Worm (Caenorhabditis elegans) whole organism, dauer: ENCODE measurements around the gene F10E9.2.

Experiments
- unc-62 ChIP-seq: sonication (generic microtip); optimal IDR thresholded peaks from 2 replicates; lab custom pipeline; 2017; ENCODE audit warnings: missing biosample characterization, missing genetic modification reagents, missing genetic modification characterization

Gene F10E9.2

DNA sequence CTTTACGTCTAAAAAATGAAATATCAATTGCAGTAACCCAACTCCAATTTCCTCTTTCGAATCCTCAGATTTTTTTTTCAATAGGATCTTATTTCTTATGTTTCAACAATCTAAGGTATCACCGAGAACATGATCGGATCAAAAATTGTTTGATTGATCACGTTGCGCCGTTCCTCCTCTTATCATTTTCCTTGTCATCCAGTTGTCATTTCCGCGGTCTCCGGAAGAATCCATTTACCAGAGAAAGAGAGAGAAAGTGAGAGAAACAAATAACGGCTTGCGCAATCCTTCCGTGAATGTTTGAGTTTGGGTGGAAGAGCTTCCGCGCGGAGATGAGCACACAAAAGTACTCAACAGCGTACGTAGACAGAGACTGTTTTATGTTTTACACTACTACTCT lies 19.2 kb upstream of the F10E9.2 start:
- no peak for TF ChIP-seq unc-62

DNA sequence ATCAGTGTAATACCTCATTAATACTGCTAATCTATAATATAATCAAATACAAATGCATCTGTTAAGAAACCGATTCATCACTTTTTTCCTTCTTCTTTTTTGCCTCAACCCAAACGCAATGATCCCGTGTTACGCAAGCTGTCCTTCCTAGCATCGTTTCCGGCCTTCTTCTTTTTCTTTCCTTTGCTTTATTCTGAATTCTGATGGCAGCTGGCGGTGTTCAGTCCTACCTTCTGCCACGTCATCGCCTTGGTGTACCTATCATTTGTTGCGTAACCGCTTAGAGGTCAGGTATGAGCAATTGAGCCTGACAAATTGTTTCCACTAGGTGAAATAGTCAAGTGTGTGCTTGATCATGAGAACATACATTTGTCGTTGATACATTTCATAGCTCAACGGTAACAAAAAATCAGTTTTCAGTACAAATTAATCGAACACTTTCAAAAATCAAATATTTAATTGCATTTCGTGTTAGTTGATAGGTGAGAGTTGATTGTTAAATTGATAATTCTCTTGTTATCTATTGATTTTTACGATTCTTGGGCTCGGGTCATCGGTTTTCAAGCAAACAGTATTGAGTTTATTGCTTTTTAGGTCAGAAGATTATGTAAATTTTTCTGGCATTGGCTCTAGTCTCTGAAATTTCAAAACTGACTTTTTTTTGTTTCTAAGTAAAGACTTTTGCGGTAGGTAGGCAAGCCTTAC lies 14.1 kb upstream of the F10E9.2 start:
- no peak for TF ChIP-seq unc-62

DNA sequence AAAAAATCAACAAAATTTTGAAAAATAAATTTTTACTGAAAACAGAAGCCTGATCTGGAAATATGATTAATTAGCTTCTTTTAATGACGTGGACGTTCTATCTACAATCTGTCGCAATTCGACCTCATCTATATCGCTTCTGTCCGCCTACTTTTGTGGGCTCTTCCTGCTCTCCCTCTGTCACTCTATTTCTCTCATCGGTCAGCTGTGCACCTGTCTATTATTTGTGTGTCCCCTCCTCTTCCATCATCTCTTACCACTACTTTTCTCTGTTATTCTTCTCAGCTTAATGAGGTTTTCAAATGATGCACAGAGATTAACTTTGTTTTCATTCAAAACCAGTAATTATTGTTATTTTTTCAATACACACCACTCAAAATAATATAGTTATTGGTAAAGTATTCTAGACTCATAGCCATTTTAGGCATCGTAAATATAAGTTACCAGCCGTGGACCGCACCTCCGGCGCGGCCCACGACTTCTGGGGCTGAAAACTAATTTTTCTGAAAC lies 13.4 kb upstream of the F10E9.2 start:
- TF ChIP-seq unc-62, result no peak

DNA sequence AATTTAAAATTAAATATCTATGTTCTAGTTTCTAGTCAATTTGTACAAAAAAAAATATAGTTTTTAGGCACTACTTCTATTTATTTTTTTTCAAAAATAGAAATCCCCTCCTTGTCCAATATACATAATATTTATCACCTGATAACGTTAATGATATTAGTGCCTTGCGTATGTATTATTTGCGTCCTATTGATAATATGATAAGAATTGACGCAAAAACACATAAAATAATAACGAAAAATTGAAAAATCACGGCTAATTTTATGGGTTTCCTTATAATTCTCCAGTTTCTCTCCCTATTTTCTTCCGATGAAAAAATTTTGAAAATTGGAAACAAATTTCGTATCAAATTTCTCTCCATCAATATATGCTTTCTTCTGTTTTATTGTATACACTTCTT lies 12.8 kb upstream of the F10E9.2 start:
- no peak for TF ChIP-seq unc-62

DNA sequence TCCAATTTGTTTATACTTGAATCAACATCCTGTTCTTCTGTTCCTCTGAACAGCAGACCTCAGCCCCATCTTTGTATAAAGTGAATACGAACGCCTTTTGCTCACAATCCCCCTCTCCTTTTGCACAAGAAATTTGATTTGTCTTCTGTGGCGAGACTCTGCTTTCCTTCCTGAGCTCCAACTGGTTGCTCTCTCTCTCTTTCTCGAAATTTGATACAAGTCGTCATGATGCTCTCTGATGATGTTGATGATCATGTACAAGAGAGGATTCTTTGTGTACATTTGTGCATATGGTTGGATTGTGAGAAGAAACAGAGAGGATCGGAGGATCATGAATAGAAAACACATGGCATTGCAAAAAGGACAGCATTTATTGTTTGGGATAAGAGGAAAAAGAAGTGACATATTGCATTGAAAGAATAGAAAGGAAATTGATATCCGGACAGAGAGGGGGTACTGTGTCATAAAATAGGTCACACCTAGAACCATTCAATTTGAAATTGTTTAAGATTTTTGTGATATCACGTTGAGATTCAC lies 11.6 kb upstream of the F10E9.2 start:
- TF ChIP-seq unc-62, result no peak

DNA sequence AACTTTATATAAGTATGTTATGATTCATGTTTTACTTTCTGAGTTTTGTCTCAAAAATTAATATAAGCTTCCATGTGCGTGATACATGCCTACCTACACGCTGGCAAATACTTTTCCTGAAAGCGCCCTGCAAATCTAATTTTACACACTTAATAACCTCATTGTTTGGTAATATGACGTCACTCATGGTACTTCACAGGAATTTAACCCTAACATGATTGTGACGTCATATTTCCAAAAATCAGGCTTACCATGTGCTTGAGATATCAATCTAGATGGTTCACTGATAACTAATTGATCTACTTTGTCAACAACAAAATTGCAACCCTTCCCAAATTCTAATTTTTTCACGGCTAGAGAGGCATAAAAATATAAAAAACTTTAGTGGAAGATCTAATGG lies 9.1 kb upstream of the F10E9.2 start:
- TF ChIP-seq unc-62, result no peak

DNA sequence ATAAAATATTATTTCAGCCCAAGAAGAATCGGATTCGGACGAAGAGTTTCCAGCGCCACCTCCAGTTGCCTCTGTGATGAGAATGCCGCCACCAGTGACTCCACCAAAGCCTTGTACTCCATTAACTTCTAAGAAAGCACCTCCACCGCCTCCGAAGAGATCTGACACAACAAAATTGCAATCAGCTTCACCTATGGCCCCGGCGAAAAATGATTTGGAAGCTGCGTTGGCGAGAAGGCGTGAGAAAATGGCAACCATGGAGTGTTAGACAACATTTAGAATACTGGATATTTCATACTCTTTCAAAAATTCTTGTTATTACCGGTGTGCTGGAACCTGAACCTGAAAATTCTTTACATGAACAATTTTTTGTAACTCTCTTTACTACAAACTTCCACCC lies 7.2 kb upstream of the F10E9.2 start:
- no peak for TF ChIP-seq unc-62

DNA sequence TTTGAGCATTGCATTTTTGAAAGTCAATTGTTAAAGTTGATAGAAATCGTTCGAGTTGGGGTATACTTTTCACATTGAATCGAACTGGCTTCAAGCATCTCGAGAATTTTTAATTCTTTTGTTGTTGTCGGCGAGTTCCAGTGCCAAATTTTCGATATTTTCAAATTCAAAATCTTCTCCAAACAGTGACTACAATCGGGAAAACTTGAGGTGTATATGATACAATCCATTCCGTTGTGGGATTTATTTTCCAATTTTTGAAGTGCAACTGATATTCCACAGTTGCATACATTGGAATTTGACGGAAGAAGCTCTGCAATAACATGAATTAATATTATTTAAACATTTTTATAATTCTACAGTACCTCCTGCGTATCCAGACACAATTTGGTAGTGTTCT lies 6.7 kb upstream of the F10E9.2 start:
- no peak for TF ChIP-seq unc-62

DNA sequence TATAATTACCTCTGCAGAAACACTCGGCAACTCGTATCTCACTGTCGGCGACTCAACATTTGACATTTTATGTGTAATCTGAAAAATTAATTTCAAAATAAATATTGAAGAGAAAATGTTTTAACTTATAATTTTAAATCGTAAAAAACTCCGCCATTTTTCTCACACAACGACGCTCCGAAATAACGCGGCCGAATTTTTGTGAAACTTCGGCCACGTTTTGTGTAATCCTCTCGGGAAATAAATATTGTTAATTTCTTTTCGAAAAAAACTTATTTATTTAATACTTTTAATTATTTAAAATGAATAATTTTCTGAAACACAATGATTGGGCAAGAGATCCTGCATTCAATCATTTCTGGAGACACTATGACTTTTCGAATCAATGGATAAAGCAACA lies 5.1 kb upstream of the F10E9.2 start, which contains the start of the genes F10E9.7 and F10E9.5:
Gene F10E9.7 (minus strand): TSS at position 86 of the 400 bp plus-strand sequence.
Gene F10E9.5 (plus strand): TSS at position 237 of the 400 bp plus-strand sequence.
- no peak for TF ChIP-seq unc-62

DNA sequence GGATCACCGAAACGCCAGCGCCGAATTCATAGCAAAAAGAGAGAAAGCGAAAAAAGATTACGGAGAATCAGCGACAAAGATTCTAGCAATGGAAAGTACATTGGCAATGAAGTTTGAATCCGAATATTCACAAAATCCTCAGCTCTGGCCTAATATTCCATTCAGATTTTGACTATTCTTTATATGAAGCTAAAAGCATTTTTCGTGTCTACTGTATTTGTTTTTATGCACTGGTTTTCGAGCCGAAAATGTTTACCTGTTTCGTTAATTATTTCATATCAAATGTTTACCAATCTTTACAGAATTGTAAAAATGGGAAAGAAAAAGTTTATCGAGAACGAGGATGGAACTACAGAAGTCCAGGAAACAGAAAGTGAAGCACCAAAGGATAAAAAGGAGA lies 4.3 kb upstream of the F10E9.2 start, which contains the start of gene F10E9.4:
Gene F10E9.4 (plus strand): TSS at position 301 of the 400 bp plus-strand sequence.
- TF ChIP-seq unc-62, result no peak

DNA sequence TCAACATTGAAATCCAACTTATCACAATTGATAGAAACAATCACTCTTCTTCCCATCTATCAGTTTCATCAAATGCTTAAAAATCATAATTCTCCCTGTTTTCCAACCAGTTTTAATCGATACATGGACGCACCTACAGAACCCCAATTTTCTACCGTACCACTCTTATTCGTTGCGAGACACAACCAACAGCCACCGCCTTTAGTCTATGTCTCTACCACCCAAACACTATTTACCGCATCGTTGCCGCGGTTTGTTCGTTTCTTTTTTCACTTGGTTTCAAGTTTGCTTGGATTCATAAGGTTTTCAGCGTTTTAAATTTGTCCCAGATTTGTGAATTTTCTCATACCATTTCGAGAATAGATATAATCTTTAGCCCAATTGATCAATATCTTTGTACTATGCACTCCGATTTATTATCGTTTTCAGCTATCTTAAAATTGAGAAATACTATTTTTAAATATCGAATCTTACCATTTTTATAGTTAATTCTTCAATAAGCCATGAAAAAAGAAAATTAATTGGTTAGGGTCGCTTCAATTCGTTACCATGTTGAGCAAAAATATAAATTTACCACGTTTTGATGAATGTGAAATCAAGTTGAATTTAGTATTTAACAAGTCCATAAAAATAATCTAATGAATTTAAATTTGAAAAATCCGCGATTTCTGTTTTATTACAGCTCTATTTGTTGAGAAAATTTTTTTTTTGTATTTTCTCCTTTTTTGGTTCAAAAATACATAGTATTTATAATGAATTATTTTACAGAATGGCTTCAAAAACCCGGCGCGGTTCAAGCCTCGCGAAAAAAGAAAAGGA lies 2.0 kb upstream of the F10E9.2 start, which contains the start of gene F10E9.3:
Gene F10E9.3 (plus strand): TSS at position 769 of the 819 bp plus-strand sequence.
- no peak for TF ChIP-seq unc-62

DNA sequence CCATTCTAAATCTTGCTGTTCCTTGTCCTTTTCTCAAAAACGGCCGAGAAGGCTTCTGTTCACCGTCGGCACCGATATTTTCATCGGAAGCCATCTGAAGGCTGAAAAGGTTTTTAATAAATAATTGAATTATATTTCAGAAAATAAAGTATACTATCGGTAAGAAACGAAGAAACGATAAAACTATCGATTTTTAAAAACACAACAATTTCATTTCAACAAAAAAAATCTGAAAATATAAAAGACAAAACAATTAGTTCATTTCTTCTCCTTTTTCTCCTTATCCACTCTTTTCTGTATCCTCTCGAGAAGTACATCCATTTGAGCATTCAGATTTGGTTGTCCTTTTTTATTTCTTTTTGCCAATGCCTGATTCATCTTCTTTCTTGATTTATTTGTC lies 6.0 kb downstream of the F10E9.2 start, which contains the start of gene sas-4:
Gene sas-4 (minus strand): TSS at position 101 of the 400 bp plus-strand sequence.
- no peak for TF ChIP-seq unc-62

DNA sequence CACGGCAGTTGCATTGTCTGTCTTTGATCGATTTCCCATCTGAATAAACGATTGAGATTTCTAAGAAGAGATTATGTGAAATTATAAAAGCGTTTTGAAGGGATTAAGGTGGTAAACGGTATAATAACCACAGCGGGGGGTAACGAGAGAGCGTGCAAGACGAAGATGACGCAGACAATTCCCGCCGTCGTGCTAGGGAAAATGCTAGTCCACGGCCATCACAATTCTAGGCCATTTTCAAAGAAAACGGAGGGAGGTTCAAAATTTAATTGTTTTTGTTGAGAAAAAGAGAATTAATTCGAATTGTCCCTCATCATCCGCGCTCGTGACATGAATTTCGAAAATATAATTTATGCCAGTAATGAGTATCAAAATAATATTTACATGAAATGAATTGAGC lies 6.6 kb downstream of the F10E9.2 start, which contains the start of gene F10E9.11:
Gene F10E9.11 (minus strand): TSS at position 161 of the 400 bp plus-strand sequence.
- no peak for TF ChIP-seq unc-62

DNA sequence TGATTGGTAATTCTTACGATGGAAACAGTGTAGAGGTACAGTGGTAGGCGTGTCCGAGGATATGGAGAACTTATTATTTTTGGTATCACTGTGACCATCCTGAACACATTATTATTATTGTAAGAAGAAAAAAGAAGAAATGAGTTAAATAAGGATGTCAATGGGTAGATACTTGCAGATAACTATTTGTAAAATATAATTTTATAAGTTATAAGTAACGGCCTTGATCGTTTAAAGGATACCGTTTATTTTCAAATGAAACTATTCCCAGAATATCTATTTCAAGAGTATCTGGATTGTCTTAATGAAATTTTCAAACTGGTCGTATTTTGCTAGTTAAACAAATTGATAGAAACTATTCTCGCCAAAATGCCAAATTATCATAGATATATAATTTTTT lies 7.7 kb downstream of the F10E9.2 start, which contains the start of gene F10E9.10:
Gene F10E9.10 (minus strand): TSS at position 101 of the 400 bp plus-strand sequence.
- no peak for TF ChIP-seq unc-62

DNA sequence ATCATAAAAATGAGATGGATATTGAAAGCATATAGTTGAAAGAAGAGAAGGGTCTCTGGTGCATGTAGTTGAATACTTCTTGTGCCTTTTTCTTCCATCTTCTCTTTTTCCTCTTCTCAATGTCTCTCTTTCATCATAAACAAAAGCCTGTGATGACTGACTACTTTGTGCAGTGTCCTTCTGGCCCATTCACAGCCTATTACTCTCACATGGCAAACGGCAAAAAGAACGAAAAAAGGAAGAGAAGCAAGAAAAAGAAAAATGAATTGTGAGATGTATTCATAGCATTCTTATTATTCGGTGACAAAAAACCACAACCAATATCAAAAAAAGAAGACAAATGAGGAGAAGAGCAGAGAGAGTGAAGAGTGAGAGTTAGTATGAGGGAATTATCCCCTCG lies 8.7 kb downstream of the F10E9.2 start:
- no peak for TF ChIP-seq unc-62

DNA sequence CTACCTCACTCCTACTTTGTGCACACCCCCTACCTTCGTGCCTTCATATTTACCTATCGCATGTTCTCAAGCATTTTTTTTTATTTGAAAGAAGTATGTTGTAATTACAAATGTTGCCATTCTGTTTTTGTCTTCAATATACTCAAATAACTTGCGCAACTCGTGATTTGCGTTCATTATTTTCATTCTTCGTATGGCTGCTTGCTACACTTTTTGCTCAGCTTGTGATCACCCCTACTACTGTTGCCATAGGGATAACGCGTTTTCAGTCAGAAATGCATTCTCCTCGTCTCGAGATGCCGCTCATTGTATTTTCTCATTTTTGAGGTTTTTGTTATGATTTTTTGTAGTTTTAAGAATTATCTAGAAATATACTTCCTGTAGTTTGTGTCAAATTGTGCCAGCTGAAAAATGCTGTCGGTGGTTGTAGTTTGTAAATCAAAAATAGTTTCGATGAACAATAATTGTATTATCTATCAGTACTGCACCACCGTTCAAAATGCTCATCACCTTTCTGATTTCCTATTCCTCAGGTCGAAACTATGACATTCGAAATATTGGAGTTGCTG lies 10.2 kb downstream of the F10E9.2 start, which contains the start of gene F10E9.1:
Gene F10E9.1 (plus strand): TSS at position 519 of the 569 bp plus-strand sequence.
- no peak for TF ChIP-seq unc-62
